Fruit fly (Drosophila melanogaster) whole organism, embryonic: ENCODE data around the gene Nak.

Experiments used
- Bdp1 ChIP-seq: fragments of 200-800 bp; sonication (Bioruptor generic); optimal IDR thresholded peaks from 3 replicates; lab custom pipeline; 2016; ENCODE audit warnings: missing biosample characterization, missing genetic modification characterization
- Blimp-1 ChIP-seq: fragments of 200-800 bp; sonication (Bioruptor generic); optimal IDR thresholded peaks from 3 replicates; lab custom pipeline; 2018; ENCODE audit warnings: missing biosample characterization, missing genetic modification characterization, mild to moderate bottlenecking, moderate library complexity, missing genetic modification reagents
- CG10462 ChIP-seq: fragments of 200-800 bp; sonication (Bioruptor generic); optimal IDR thresholded peaks from 2 replicates; lab custom pipeline; 2016; ENCODE audit warnings: missing biosample characterization, missing genetic modification characterization
- CG10654 ChIP-seq: fragments of 200-800 bp; sonication (Bioruptor generic); optimal IDR thresholded peaks from 2 replicates; lab custom pipeline; 2016; ENCODE audit warnings: missing biosample characterization, missing genetic modification characterization
- CG13296 ChIP-seq: fragments of 200-800 bp; sonication (Bioruptor generic); optimal IDR thresholded peaks from 3 replicates; lab custom pipeline; 2018; ENCODE audit warnings: missing biosample characterization, mild to moderate bottlenecking, missing genetic modification characterization
- CG14860 ChIP-seq: fragments of 200-800 bp; sonication (Bioruptor generic); IDR thresholded peaks from 3 replicates; pipeline ENCODE4 v1.3.6; 2022; ENCODE audit warnings: missing biosample characterization, missing genetic modification characterization; ENCODE audit not compliant: partially characterized antibody
- CG16815 ChIP-seq: fragments of 200-800 bp; sonication (Bioruptor generic); optimal IDR thresholded peaks from 3 replicates; lab custom pipeline; 2017; ENCODE audit warnings: missing biosample characterization, mild to moderate bottlenecking, missing genetic modification characterization
- CG17912 ChIP-seq: fragments of 200-800 bp; sonication (Bioruptor generic); optimal IDR thresholded peaks from 2 replicates; lab custom pipeline; 2018; ENCODE audit warnings: missing biosample characterization, mild to moderate bottlenecking, missing genetic modification characterization
- CG18764 ChIP-seq: fragments of 200-800 bp; sonication (Bioruptor generic); optimal IDR thresholded peaks from 3 replicates; lab custom pipeline; 2016; ENCODE audit warnings: missing biosample characterization, missing genetic modification characterization
- CG2875 ChIP-seq: fragments of 200-800 bp; sonication (Bioruptor generic); optimal IDR thresholded peaks from 2 replicates; lab custom pipeline; 2017; ENCODE audit warnings: missing biosample characterization, mild to moderate bottlenecking, missing genetic modification characterization, missing genetic modification reagents
- CG30020 ChIP-seq: fragments of 200-800 bp; optimal IDR thresholded peaks from 2 replicates; lab custom pipeline; 2019; ENCODE audit warnings: missing biosample characterization, mild to moderate bottlenecking, missing genetic modification characterization, moderate library complexity
- CG31365 ChIP-seq: fragments of 200-800 bp; sonication (Bioruptor generic); optimal IDR thresholded peaks from 2 replicates; lab custom pipeline; 2018; ENCODE audit warnings: missing biosample characterization, mild to moderate bottlenecking, missing genetic modification characterization
- CG32772 ChIP-seq: fragments of 200-800 bp; sonication (Bioruptor generic); IDR thresholded peaks from 2 replicates; pipeline ENCODE4 v1.3.6; 2022; ENCODE audit warnings: missing biosample characterization, missing genetic modification characterization
- CG33557 ChIP-seq: fragments of 200-800 bp; sonication (Bioruptor generic); optimal IDR thresholded peaks from 2 replicates; lab custom pipeline; 2019; ENCODE audit warnings: missing biosample characterization, mild to moderate bottlenecking, missing genetic modification characterization, moderate library complexity
- CG34376 ChIP-seq: fragments of 200-800 bp; sonication (Bioruptor generic); optimal IDR thresholded peaks from 2 replicates; lab custom pipeline; 2018; ENCODE audit warnings: missing biosample characterization, mild to moderate bottlenecking, missing genetic modification characterization
- CG4360 ChIP-seq: fragments of 200-800 bp; sonication (Bioruptor generic); IDR thresholded peaks from 2 replicates; pipeline ENCODE4 v1.3.6; 2022; ENCODE audit warnings: missing biosample characterization, missing genetic modification characterization
- CG5180 ChIP-seq: fragments of 200-800 bp; sonication (Bioruptor generic); optimal IDR thresholded peaks from 3 replicates; lab custom pipeline; 2017; ENCODE audit warnings: missing biosample characterization, missing genetic modification characterization, mild to moderate bottlenecking, moderate library complexity, missing genetic modification reagents
- CG6791 ChIP-seq: fragments of 200-800 bp; sonication (Bioruptor generic); IDR thresholded peaks from 3 replicates; pipeline ENCODE4 v1.3.6; 2022; ENCODE audit warnings: missing biosample characterization, missing genetic modification characterization; ENCODE audit not compliant: partially characterized antibody
- CG7357 ChIP-seq: fragments of 200-800 bp; sonication (Bioruptor generic); IDR thresholded peaks from 3 replicates; pipeline ENCODE4 v1.3.6; 2022; ENCODE audit warnings: missing biosample characterization, missing genetic modification characterization
- CG8944 ChIP-seq: fragments of 200-800 bp; sonication (Bioruptor generic); optimal IDR thresholded peaks from 3 replicates; lab custom pipeline; 2016; ENCODE audit warnings: missing biosample characterization, missing genetic modification characterization
- Dbx ChIP-seq: fragments of 200-800 bp; sonication (Bioruptor generic); IDR thresholded peaks from 3 replicates; pipeline ENCODE4 v1.3.6; 2022; ENCODE audit warnings: missing biosample characterization, missing genetic modification characterization
- Dp ChIP-seq: fragments of 200-800 bp; sonication (Bioruptor generic); optimal IDR thresholded peaks from 2 replicates; lab custom pipeline; 2018; ENCODE audit warnings: missing biosample characterization, mild to moderate bottlenecking, missing genetic modification characterization, moderate library complexity
- E2f2 ChIP-seq: fragments of 200-800 bp; sonication (Bioruptor generic); IDR thresholded peaks from 2 replicates; pipeline ENCODE4 v1.3.6; 2022; ENCODE audit warnings: missing biosample characterization, missing genetic modification characterization
- Ets65A ChIP-seq: fragments of 200-800 bp; sonication (Bioruptor generic); peaks from one replicate; lab custom pipeline; 2016; ENCODE audit warnings: missing biosample characterization, missing genetic modification characterization
- HLH54F ChIP-seq: fragments of 200-800 bp; sonication (Bioruptor generic); optimal IDR thresholded peaks from 3 replicates; lab custom pipeline; 2016; ENCODE audit warnings: missing biosample characterization, missing genetic modification characterization
- Hey ChIP-seq: fragments of 200-800 bp; sonication (Bioruptor generic); optimal IDR thresholded peaks from 3 replicates; lab custom pipeline; 2018; ENCODE audit warnings: missing biosample characterization, mild to moderate bottlenecking, missing genetic modification characterization
- Jarid2 ChIP-seq: fragments of 200-800 bp; sonication (Bioruptor generic); optimal IDR thresholded peaks from 3 replicates; lab custom pipeline; 2017; ENCODE audit warnings: mild to moderate bottlenecking, missing biosample characterization, missing genetic modification reagents, missing genetic modification characterization
- Kr ChIP-seq: fragments of 200-800 bp; sonication (Bioruptor generic); optimal IDR thresholded peaks from 2 replicates; lab custom pipeline; 2017; ENCODE audit warnings: missing biosample characterization, mild to moderate bottlenecking, missing genetic modification characterization
- NC2α ChIP-seq: fragments of 200-800 bp; sonication (Bioruptor generic); optimal IDR thresholded peaks from 2 replicates; lab custom pipeline; 2016; ENCODE audit warnings: missing biosample characterization, missing genetic modification characterization
- NfI ChIP-seq: fragments of 200-800 bp; sonication (Bioruptor generic); optimal IDR thresholded peaks from 3 replicates; lab custom pipeline; 2018; ENCODE audit warnings: missing biosample characterization, mild to moderate bottlenecking, missing genetic modification characterization, moderate library complexity
- Oaz ChIP-seq: fragments of 200-800 bp; sonication (Bioruptor generic); IDR thresholded peaks from 2 replicates; pipeline ENCODE4 v1.3.6; 2022; ENCODE audit warnings: missing biosample characterization, missing genetic modification characterization
- Ptx1 ChIP-seq: fragments of 200-800 bp; sonication (Bioruptor generic); IDR thresholded peaks from 2 replicates; pipeline ENCODE4 v1.3.6; 2022; ENCODE audit warnings: missing biosample characterization, missing genetic modification characterization
- Taf1 ChIP-seq: fragments of 200-800 bp; sonication (Bioruptor generic); IDR thresholded peaks from 2 replicates; pipeline ENCODE4 v1.3.6; 2022; ENCODE audit warnings: missing biosample characterization, missing genetic modification characterization
- ab ChIP-seq: fragments of 200-800 bp; sonication (Bioruptor generic); optimal IDR thresholded peaks from 2 replicates; lab custom pipeline; 2016; ENCODE audit warnings: missing biosample characterization, missing genetic modification characterization
- aop ChIP-seq: fragments of 200-800 bp; sonication (Bioruptor generic); IDR thresholded peaks from 2 replicates; pipeline ENCODE4 v1.3.6; 2022; ENCODE audit warnings: missing biosample characterization, missing genetic modification characterization
- az2 ChIP-seq: fragments of 200-800 bp; sonication (Bioruptor generic); optimal IDR thresholded peaks from 3 replicates; lab custom pipeline; 2016; ENCODE audit warnings: missing biosample characterization, missing genetic modification characterization
- crp ChIP-seq, 2 experiments: fragments of 200-800 bp; sonication (Bioruptor generic); optimal IDR thresholded peaks; 2 replicates in 1 of 2; 3 replicates in 1 of 2; lab custom pipeline; 2017; ENCODE audit warnings: missing biosample characterization in 2 of 2, missing genetic modification characterization in 2 of 2, mild to moderate bottlenecking in 1 of 2, moderate library complexity in 1 of 2
- dmrt11E ChIP-seq: fragments of 200-800 bp; sonication (Bioruptor generic); optimal IDR thresholded peaks from 3 replicates; lab custom pipeline; 2018; ENCODE audit warnings: missing biosample characterization, mild to moderate bottlenecking, missing genetic modification characterization, moderate library complexity
- eve ChIP-seq, 2 experiments: fragments of >200 bp; optimal IDR thresholded peaks; 2 replicates each; lab custom pipeline; 2017; ENCODE audit warnings: missing biosample characterization in 2 of 2, missing genetic modification characterization in 2 of 2
- gce ChIP-seq: fragments of 200-800 bp; sonication (Bioruptor generic); IDR thresholded peaks from 3 replicates; pipeline ENCODE4 v1.3.6; 2022; ENCODE audit warnings: missing biosample characterization, missing genetic modification characterization
- ken ChIP-seq: fragments of 200-800 bp; sonication (Bioruptor generic); IDR thresholded peaks from 3 replicates; pipeline ENCODE4 v1.3.6; 2022; ENCODE audit warnings: missing biosample characterization, missing genetic modification characterization
- knrl ChIP-seq: fragments of 200-800 bp; sonication (Bioruptor generic); IDR thresholded peaks from 3 replicates; pipeline ENCODE4 v1.3.6; 2022; ENCODE audit warnings: missing biosample characterization, missing genetic modification characterization; ENCODE audit not compliant: partially characterized antibody
- lmd ChIP-seq: fragments of 200-800 bp; sonication (Bioruptor generic); IDR thresholded peaks from 2 replicates; pipeline ENCODE4 v1.3.6; 2022; ENCODE audit warnings: missing biosample characterization, missing genetic modification characterization
- pfk ChIP-seq: fragments of 200-800 bp; sonication (Bioruptor generic); optimal IDR thresholded peaks from 2 replicates; lab custom pipeline; 2018; ENCODE audit warnings: missing biosample characterization, mild to moderate bottlenecking, missing genetic modification characterization, moderate library complexity
- pita ChIP-seq: fragments of 200-800 bp; sonication (Bioruptor generic); optimal IDR thresholded peaks from 2 replicates; lab custom pipeline; 2017; ENCODE audit warnings: missing biosample characterization, mild to moderate bottlenecking, missing genetic modification characterization
- psq ChIP-seq: fragments of 200-800 bp; sonication (Bioruptor generic); optimal IDR thresholded peaks from 2 replicates; lab custom pipeline; 2017; ENCODE audit warnings: missing biosample characterization, missing genetic modification characterization
- pum ChIP-seq: fragments of 200-800 bp; sonication (Bioruptor generic); optimal IDR thresholded peaks from 2 replicates; lab custom pipeline; 2016; ENCODE audit warnings: missing biosample characterization, missing genetic modification characterization
- run ChIP-seq: fragments of 200-800 bp; sonication (Bioruptor generic); optimal IDR thresholded peaks from 3 replicates; lab custom pipeline; 2018; ENCODE audit warnings: missing biosample characterization, mild to moderate bottlenecking, missing genetic modification characterization
- salm ChIP-seq: fragments of 200-800 bp; sonication (Bioruptor generic); optimal IDR thresholded peaks from 2 replicates; lab custom pipeline; 2018; ENCODE audit warnings: missing biosample characterization, mild to moderate bottlenecking, missing genetic modification characterization
- schlank ChIP-seq: fragments of 200-800 bp; sonication (Bioruptor generic); optimal IDR thresholded peaks from 2 replicates; lab custom pipeline; 2018; ENCODE audit warnings: missing biosample characterization, mild to moderate bottlenecking, missing genetic modification characterization

Nak gene

dm6 chr2L:18946636-18947514 is 21.7 kb downstream of the Nak start (continued):
- TF ChIP-seq dmrt11E (tag; lab: Kevin White, UChicago): peak; percentile 83
- no peak for TF ChIP-seq crp (GFP tag; optimal IDR thresholded peaks at IDR 0.05; lab: Kevin White, UChicago)
- TF ChIP-seq CG32772 (GFP tag; lab: Robert Waterston, UW): no peak
- no peak for TF ChIP-seq Jarid2 (GFP tag; lab: Kevin White, UChicago)
- TF ChIP-seq Oaz (GFP tag; lab: Robert Waterston, UW): no peak
- TF ChIP-seq pfk (GFP tag; lab: Kevin White, UChicago): no peak
- no peak for TF ChIP-seq CG30020
- TF ChIP-seq NC2α: no peak
- no peak for TF ChIP-seq schlank (tag; lab: Kevin White, UChicago)
- no peak for TF ChIP-seq Dbx (GFP tag; lab: Robert Waterston, UW)
- TF ChIP-seq CG16815 (GFP tag; lab: Kevin White, UChicago): peak; percentile 7
- no peak for TF ChIP-seq Hey (tag; lab: Kevin White, UChicago)
- no peak for TF ChIP-seq CG34376 (GFP tag; lab: Kevin White, UChicago)
- no peak for TF ChIP-seq CG10462 (GFP tag; lab: Kevin White, UChicago)
- no peak for TF ChIP-seq ab (GFP tag; lab: Kevin White, UChicago)
- TF ChIP-seq Kr (GFP tag; lab: Kevin White, UChicago): no peak
- TF ChIP-seq Blimp-1 (GFP tag; lab: Kevin White, UChicago): peak; percentile 50
- TF ChIP-seq CG13296 (GFP tag; lab: Kevin White, UChicago): no peak
- no peak for TF ChIP-seq NfI
- TF ChIP-seq CG6791 (GFP tag; lab: Robert Waterston, UW): no peak
- TF ChIP-seq knrl (GFP tag; lab: Robert Waterston, UW): no peak
- no peak for TF ChIP-seq psq (GFP tag; lab: Kevin White, UChicago)
- TF ChIP-seq eve (GFP tag; optimal IDR thresholded peaks at IDR 0.05; lab: Kevin White, UChicago): no peak
- no peak for TF ChIP-seq az2 (GFP tag; lab: Kevin White, UChicago)
- peak; percentile 45 for TF ChIP-seq Ets65A (GFP tag; lab: Kevin White, UChicago)
- no peak for TF ChIP-seq Taf1 (GFP tag; lab: Robert Waterston, UW)
- TF ChIP-seq run (tag; lab: Kevin White, UChicago): no peak
- no peak for TF ChIP-seq HLH54F (GFP tag; lab: Kevin White, UChicago)
- no peak for TF ChIP-seq lmd (GFP tag; lab: Robert Waterston, UW)
- TF ChIP-seq Bdp1 (GFP tag; lab: Kevin White, UChicago): no peak
- no peak for TF ChIP-seq salm (tag; lab: Kevin White, UChicago)
- TF ChIP-seq CG33557 (GFP tag; lab: Kevin White, UChicago): peak; percentile 32
- TF ChIP-seq Dp (GFP tag; lab: Kevin White, UChicago): no peak
- no peak for TF ChIP-seq pum
- no peak for TF ChIP-seq CG7357 (GFP tag; lab: Robert Waterston, UW)
- no peak for TF ChIP-seq aop (GFP tag; lab: Robert Waterston, UW)
- no peak for TF ChIP-seq CG14860 (GFP tag; lab: Robert Waterston, UW)
- TF ChIP-seq Ptx1 (GFP tag; lab: Robert Waterston, UW): 0 out of 2 replicates have a peak, but pooled peaks have one; percentile 17
- TF ChIP-seq pita (GFP tag; lab: Kevin White, UChicago): no peak
- no peak for TF ChIP-seq CG4360
- no peak for TF ChIP-seq CG10654 (GFP tag; lab: Kevin White, UChicago)
- TF ChIP-seq CG17912 (GFP tag; lab: Kevin White, UChicago): no peak
- TF ChIP-seq E2f2 (GFP tag; lab: Robert Waterston, UW): no peak
- no peak for TF ChIP-seq CG8944 (GFP tag; lab: Kevin White, UChicago)
- TF ChIP-seq CG2875 (GFP tag; lab: Kevin White, UChicago): no peak
- TF ChIP-seq CG31365: no peak
- 0 out of 3 replicates have a peak, but pooled peaks have one; percentile 33 for TF ChIP-seq ken (GFP tag; lab: Robert Waterston, UW)
- no peak for TF ChIP-seq CG5180 (GFP tag; lab: Kevin White, UChicago)
- TF ChIP-seq CG18764 (GFP tag; lab: Kevin White, UChicago): no peak
- no peak for TF ChIP-seq gce (GFP tag; lab: Robert Waterston, UW)
